Worm (Caenorhabditis elegans) whole organism, young adult: ENCODE data around the gene F43G6.17.

Source experiments
- F52B5.7 ChIP-seq: sonication (generic microtip); optimal IDR thresholded peaks from 2 replicates; lab custom pipeline; 2016; ENCODE audit warnings: mild to moderate bottlenecking, missing genetic modification characterization, missing compliant biosample characterization
- T07F8.4 ChIP-seq: sonication (generic microtip); optimal IDR thresholded peaks from 2 replicates; lab custom pipeline; 2016; ENCODE audit warnings: mild to moderate bottlenecking, missing genetic modification characterization, moderate library complexity, missing compliant biosample characterization
- Y53G8AR.9 ChIP-seq: fragments of 200-800 bp; sonication (Bioruptor generic); conservative IDR thresholded peaks from 2 replicates; pipeline ENCODE4 v1.3.6; 2022; ENCODE audit warnings: missing genetic modification reagents, missing genetic modification characterization, missing compliant biosample characterization
- dpff-1 ChIP-seq: sonication (generic microtip); optimal IDR thresholded peaks from 2 replicates; lab custom pipeline; 2017; ENCODE audit warnings: mild to moderate bottlenecking, missing genetic modification characterization, missing compliant biosample characterization
- fkh-3 ChIP-seq: sonication (generic microtip); optimal IDR thresholded peaks from 2 replicates; lab custom pipeline; 2016; ENCODE audit warnings: mild to moderate bottlenecking, missing genetic modification characterization, missing compliant biosample characterization
- hsf-1 ChIP-seq: fragments of 200-800 bp; sonication (Bioruptor generic); IDR thresholded peaks from 2 replicates; pipeline ENCODE4 v1.3.6; 2022; ENCODE audit warnings: missing genetic modification reagents, missing genetic modification characterization, missing compliant biosample characterization
- let-607 ChIP-seq, 2 experiments: fragments of 200-800 bp in 1 of 2; sonication (Bioruptor generic) in 1 of 2; sonication (generic microtip) in 1 of 2; optimal IDR thresholded peaks; 2 replicates each; lab custom pipeline; 2016 to 2018; ENCODE audit warnings: mild to moderate bottlenecking in 2 of 2, missing compliant biosample characterization in 2 of 2, missing genetic modification characterization in 2 of 2, moderate library complexity in 2 of 2, missing genotype in 1 of 2
- madf-10 ChIP-seq: sonication (generic microtip); optimal IDR thresholded peaks from 2 replicates; lab custom pipeline; 2016; ENCODE audit warnings: mild to moderate bottlenecking, missing genetic modification characterization, missing compliant biosample characterization
- madf-8 ChIP-seq: fragments of 200-800 bp; sonication (Bioruptor generic); conservative IDR thresholded peaks from 2 replicates; pipeline ENCODE4 v1.3.6; 2022; ENCODE audit warnings: missing genetic modification reagents, missing genetic modification characterization, missing compliant biosample characterization
- mxl-1 ChIP-seq: sonication (generic microtip); optimal IDR thresholded peaks from 2 replicates; lab custom pipeline; 2016; ENCODE audit warnings: missing genetic modification characterization, missing compliant biosample characterization
- sdz-38 ChIP-seq: sonication (generic microtip); optimal IDR thresholded peaks from 2 replicates; lab custom pipeline; 2016; ENCODE audit warnings: missing genotype, missing genetic modification characterization, missing compliant biosample characterization
- snpc-3.4 ChIP-seq: sonication (generic microtip); optimal IDR thresholded peaks from 2 replicates; lab custom pipeline; 2017; ENCODE audit warnings: missing genetic modification characterization, mild to moderate bottlenecking, missing compliant biosample characterization, antibody characterized with exemption, moderate library complexity, missing genotype, missing genetic modification reagents
- snpc-4 ChIP-seq, 5 experiments: fragments of 150-350 bp in 1 of 5; sonication (generic microtip) in 4 of 5; optimal IDR thresholded peaks; 2 replicates each; lab custom pipeline; 2014 to 2018; ENCODE audit warnings: missing genetic modification characterization in 5 of 5, missing biosample characterization in 3 of 5, antibody characterized with exemption in 2 of 5, mild to moderate bottlenecking in 2 of 5, missing compliant biosample characterization in 2 of 5, missing genotype in 2 of 5, moderate library complexity in 2 of 5, missing genetic modification reagents in 1 of 5

ce11 chrII:11816475-11816874 lies 13.9 kb downstream of the F43G6.17 start, which contains the start of gene pap-3:
- TF ChIP-seq let-607 (tag; optimal IDR thresholded peaks at IDR 0.05; lab: Kevin White, UChicago), result no peak
- TF ChIP-seq snpc-3.4 (tag; lab: Kevin White, UChicago), result no peak
- no peak for TF ChIP-seq Y53G8AR.9 (GFP tag; lab: Robert Waterston, UW)
- TF ChIP-seq F52B5.7 (tag; lab: Kevin White, UChicago), result no peak
- TF ChIP-seq madf-8 (GFP tag; lab: Robert Waterston, UW), result no peak
- no peak for TF ChIP-seq mxl-1 (tag; lab: Kevin White, UChicago)
- TF ChIP-seq hsf-1 (GFP tag; lab: Robert Waterston, UW), result no peak
- no peak for TF ChIP-seq madf-10 (tag; lab: Kevin White, UChicago)
- TF ChIP-seq fkh-3 (tag; lab: Kevin White, UChicago), result no peak
- no peak for TF ChIP-seq sdz-38 (tag; lab: Kevin White, UChicago)
- TF ChIP-seq snpc-4 (GFP tag; optimal IDR thresholded peaks at IDR 0.05; lab: Kevin White, UChicago), result no peak
- TF ChIP-seq snpc-4 (tag; optimal IDR thresholded peaks at IDR 0.05; lab: Kevin White, UChicago), result no peak
- no peak for TF ChIP-seq dpff-1 (tag; lab: Kevin White, UChicago)
- no peak for TF ChIP-seq T07F8.4
